Fruit fly (Drosophila melanogaster) whole organism, adult: ENCODE measurements around the gene Or24a.

ENCODE experiments used
- CG11617 ChIP-seq: fragments of 200-800 bp; sonication (Bioruptor generic); optimal IDR thresholded peaks from 2 replicates; lab custom pipeline; 2017; ENCODE audit warnings: mild to moderate bottlenecking, missing biosample characterization, missing genetic modification reagents, missing genetic modification characterization
- CG12768 ChIP-seq: fragments of 200-800 bp; sonication (Bioruptor generic); optimal IDR thresholded peaks from 2 replicates; lab custom pipeline; 2017; ENCODE audit warnings: missing biosample characterization, missing genetic modification characterization, mild to moderate bottlenecking, moderate library complexity, missing genetic modification reagents
- CG14711 ChIP-seq: fragments of 200-800 bp; sonication (Bioruptor generic); optimal IDR thresholded peaks from 2 replicates; lab custom pipeline; 2018; ENCODE audit warnings: missing biosample characterization, mild to moderate bottlenecking, missing genetic modification characterization, moderate library complexity
- CG1620 ChIP-seq: fragments of 200-800 bp; sonication (Bioruptor generic); optimal IDR thresholded peaks from 2 replicates; lab custom pipeline; 2016; ENCODE audit warnings: missing biosample characterization, missing genetic modification characterization
- CG33017 ChIP-seq: fragments of 200-800 bp; sonication (Bioruptor generic); optimal IDR thresholded peaks from 2 replicates; lab custom pipeline; 2018; ENCODE audit warnings: missing biosample characterization, mild to moderate bottlenecking, missing genetic modification characterization, moderate library complexity
- CG5204 ChIP-seq: fragments of 200-800 bp; sonication (Bioruptor generic); optimal IDR thresholded peaks from 2 replicates; lab custom pipeline; 2016; ENCODE audit warnings: missing biosample characterization, missing genetic modification characterization
- CG7045 ChIP-seq: fragments of 200-800 bp; sonication (Bioruptor generic); optimal IDR thresholded peaks from 2 replicates; lab custom pipeline; 2017; ENCODE audit warnings: missing biosample characterization, mild to moderate bottlenecking, missing genetic modification characterization
- CG7101 ChIP-seq: fragments of 200-800 bp; sonication (Bioruptor generic); optimal IDR thresholded peaks from 2 replicates; lab custom pipeline; 2018; ENCODE audit warnings: missing biosample characterization, mild to moderate bottlenecking, missing genetic modification characterization, moderate library complexity
- Clk ChIP-seq: fragments of 200-800 bp; sonication (Bioruptor generic); optimal IDR thresholded peaks from 2 replicates; lab custom pipeline; 2017; ENCODE audit warnings: missing biosample characterization, missing genetic modification characterization
- Crg-1 ChIP-seq: fragments of 200-800 bp; sonication (Bioruptor generic); optimal IDR thresholded peaks from 2 replicates; lab custom pipeline; 2016; ENCODE audit warnings: missing biosample characterization, missing genetic modification characterization
- Hr96 ChIP-seq: fragments of 200-800 bp; sonication (Bioruptor generic); optimal IDR thresholded peaks from 2 replicates; lab custom pipeline; 2016; ENCODE audit warnings: missing biosample characterization, missing genetic modification characterization
- Mnt ChIP-seq: fragments of 200-800 bp; sonication (Bioruptor generic); optimal IDR thresholded peaks from 2 replicates; lab custom pipeline; 2016; ENCODE audit warnings: missing biosample characterization, mild to moderate bottlenecking, missing genetic modification characterization
- bab1 ChIP-seq: fragments of 200-800 bp; sonication (Bioruptor generic); optimal IDR thresholded peaks from 3 replicates; lab custom pipeline; 2019; ENCODE audit warnings: missing biosample characterization, mild to moderate bottlenecking, missing genetic modification characterization, moderate library complexity
- cic ChIP-seq: fragments of 200-800 bp; sonication (Bioruptor generic); optimal IDR thresholded peaks from 2 replicates; lab custom pipeline; 2017; ENCODE audit warnings: missing biosample characterization, mild to moderate bottlenecking, missing genetic modification characterization, moderate library complexity
- cnc ChIP-seq, 2 experiments: fragments of >200 bp; optimal IDR thresholded peaks; 2 replicates each; lab custom pipeline; 2017
- kay ChIP-seq: fragments of 200-800 bp; sonication (Bioruptor generic); peaks from one replicate; lab custom pipeline; 2016; ENCODE audit warnings: missing biosample characterization, missing genetic modification characterization, borderline replicate concordance
- ovo ChIP-seq: fragments of 200-800 bp; sonication (Bioruptor generic); optimal IDR thresholded peaks from 2 replicates; lab custom pipeline; 2016; ENCODE audit warnings: missing biosample characterization, missing genetic modification characterization
- pad ChIP-seq: fragments of 200-800 bp; sonication (Bioruptor generic); optimal IDR thresholded peaks from 3 replicates; lab custom pipeline; 2017; ENCODE audit warnings: missing biosample characterization, missing genetic modification characterization, mild to moderate bottlenecking, moderate library complexity, missing genetic modification reagents
- tj ChIP-seq: fragments of 200-800 bp; sonication (Bioruptor generic); optimal IDR thresholded peaks from 3 replicates; lab custom pipeline; 2017; ENCODE audit warnings: missing biosample characterization, mild to moderate bottlenecking, missing genetic modification characterization, moderate library complexity
- toe ChIP-seq: fragments of 200-800 bp; sonication (Bioruptor generic); optimal IDR thresholded peaks from 2 replicates; lab custom pipeline; 2016; ENCODE audit warnings: missing biosample characterization, missing genetic modification characterization

Gene Or24a

DNA sequence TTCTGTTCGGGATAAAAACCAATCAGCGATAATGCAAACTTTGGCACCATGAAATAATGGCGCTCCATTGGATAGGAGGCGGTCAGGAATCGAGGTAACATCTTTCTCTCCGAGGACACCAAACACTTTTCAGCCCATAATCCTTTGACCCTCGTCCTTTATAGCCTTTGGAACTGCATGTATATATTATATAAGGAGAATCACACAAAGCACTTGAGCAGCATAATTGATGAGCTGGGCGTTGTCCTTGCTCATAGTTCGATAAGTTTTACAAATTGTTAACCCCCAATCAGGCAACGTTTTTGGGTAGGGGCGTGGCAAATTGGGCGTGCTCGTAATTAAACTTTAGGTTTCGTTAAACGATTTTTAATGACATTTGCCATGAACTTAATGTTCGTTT is at the start of gene Or24a:
Or24a (minus strand) TSS at position 101 of the 400 bp plus-strand sequence.
- no peak for TF ChIP-seq tj
- no peak for TF ChIP-seq bab1 (GFP tag; lab: Kevin White, UChicago)
- TF ChIP-seq CG7045 = no peak
- TF ChIP-seq Hr96 (GFP tag; lab: Kevin White, UChicago) = no peak
- no peak for TF ChIP-seq CG1620 (GFP tag; lab: Kevin White, UChicago)
- TF ChIP-seq pad (GFP tag; lab: Kevin White, UChicago) = no peak
- TF ChIP-seq CG7101 (tag; lab: Kevin White, UChicago) = no peak
- no peak for TF ChIP-seq CG14711 (tag; lab: Kevin White, UChicago)
- no peak for TF ChIP-seq CG33017 (tag; lab: Kevin White, UChicago)
- no peak for TF ChIP-seq ovo (GFP tag; lab: Kevin White, UChicago)
- no peak for TF ChIP-seq Clk (GFP tag; lab: Kevin White, UChicago)
- no peak for TF ChIP-seq Crg-1 (GFP tag; lab: Kevin White, UChicago)
- no peak for TF ChIP-seq CG11617 (GFP tag; lab: Kevin White, UChicago)
- no peak for TF ChIP-seq toe (GFP tag; lab: Kevin White, UChicago)
- no peak for TF ChIP-seq CG5204 (GFP tag; lab: Kevin White, UChicago)
- TF ChIP-seq cic (GFP tag; lab: Kevin White, UChicago) = no peak
- no peak for TF ChIP-seq cnc (optimal IDR thresholded peaks at IDR 0.05; lab: Kevin White, UChicago)
- no peak for TF ChIP-seq Mnt (GFP tag; lab: Kevin White, UChicago)

- TF ChIP-seq Crg-1 (GFP tag; lab: Kevin White, UChicago) (no peak), CG7045 (no peak), tj (no peak), ovo (GFP tag; lab: Kevin White, UChicago) (no peak), cnc (optimal IDR thresholded peaks at IDR 0.05; lab: Kevin White, UChicago) (no peak), CG12768 (no peak), CG14711 (tag; lab: Kevin White, UChicago) (no peak), Mnt (GFP tag; lab: Kevin White, UChicago) (no peak), CG5204 (GFP tag; lab: Kevin White, UChicago) (no peak), CG11617 (GFP tag; lab: Kevin White, UChicago) (no peak), CG1620 (GFP tag; lab: Kevin White, UChicago) (no peak)
Measured at dm6 chr2L:4211335-4211753, 45.4 kb upstream of the Or24a start.

dm6 chr2L:4197913-4198319 is 32.0 kb upstream of the Or24a start, which contains the start of gene Naprt:
TSS of gene Naprt (minus strand) at chr2L:4198071.
- TF ChIP-seq CG14711 (tag; lab: Kevin White, UChicago) (no peak), CG5204 (GFP tag; lab: Kevin White, UChicago) (no peak), cnc (optimal IDR thresholded peaks at IDR 0.05; lab: Kevin White, UChicago) (no peak), pad (GFP tag; lab: Kevin White, UChicago) (peak; percentile 34), cic (GFP tag; lab: Kevin White, UChicago) (peak; percentile 82), Crg-1 (GFP tag; lab: Kevin White, UChicago) (no peak), toe (GFP tag; lab: Kevin White, UChicago) (peak; percentile 41), CG12768 (peak; percentile 17), tj (peak; percentile 5), CG1620 (GFP tag; lab: Kevin White, UChicago) (peak; percentile 4), Mnt (GFP tag; lab: Kevin White, UChicago) (no peak), kay (GFP tag; lab: Kevin White, UChicago) (peak; percentile 34), bab1 (GFP tag; lab: Kevin White, UChicago) (no peak)

DNA sequence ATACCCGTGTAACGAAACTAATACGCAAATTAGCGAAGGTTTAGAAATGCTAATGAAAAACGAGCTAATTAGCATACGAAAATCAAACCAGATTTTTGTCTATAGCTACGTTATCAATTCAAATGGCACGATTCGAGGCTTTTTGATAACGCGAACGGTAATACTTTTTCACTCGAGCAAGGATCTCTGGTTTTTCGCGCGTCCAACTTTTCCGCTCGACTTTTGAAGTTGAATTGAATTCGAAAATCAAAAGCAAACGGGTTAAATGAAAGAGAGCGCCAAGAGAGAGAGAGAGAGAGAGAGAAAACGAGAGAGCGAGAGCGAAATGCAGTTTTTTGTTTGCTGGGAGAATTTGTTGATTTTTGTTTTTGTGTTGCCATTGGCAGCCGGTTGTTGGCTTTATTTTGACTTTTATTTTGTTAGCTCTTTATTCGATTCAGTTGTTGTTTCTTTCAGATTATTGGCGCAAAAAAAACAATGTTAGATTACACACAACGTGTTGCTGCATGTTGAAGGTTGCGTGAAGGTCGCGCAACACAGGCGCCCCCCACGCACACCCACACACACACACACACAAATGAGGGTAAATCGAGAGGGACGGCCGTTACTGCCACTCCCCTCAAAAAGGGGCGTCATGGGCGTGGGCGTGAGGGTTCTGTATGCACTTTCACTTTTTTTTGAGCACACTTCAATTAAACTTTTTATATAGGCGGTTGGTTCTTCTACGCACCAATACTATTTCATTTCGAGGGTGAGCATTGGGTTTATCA is 31.4 kb upstream of the Or24a start:
- TF ChIP-seq CG11617 (GFP tag; lab: Kevin White, UChicago) (peak; percentile 32), Hr96 (GFP tag; lab: Kevin White, UChicago) (no peak), Clk (GFP tag; lab: Kevin White, UChicago) (peak; percentile 28), CG33017 (tag; lab: Kevin White, UChicago) (no peak), cnc (optimal IDR thresholded peaks at IDR 0.05; lab: Kevin White, UChicago) (no peak), Crg-1 (GFP tag; lab: Kevin White, UChicago) (no peak), ovo (GFP tag; lab: Kevin White, UChicago) (no peak), CG7101 (tag; lab: Kevin White, UChicago) (no peak), kay (GFP tag; lab: Kevin White, UChicago) (no peak), toe (GFP tag; lab: Kevin White, UChicago) (no peak), CG1620 (GFP tag; lab: Kevin White, UChicago) (no peak), tj (no peak), CG7045 (peak; percentile 37), cic (GFP tag; lab: Kevin White, UChicago) (no peak), bab1 (GFP tag; lab: Kevin White, UChicago) (no peak), CG12768 (no peak), CG14711 (tag; lab: Kevin White, UChicago) (no peak), Mnt (GFP tag; lab: Kevin White, UChicago) (peak; percentile 22), pad (GFP tag; lab: Kevin White, UChicago) (peak; percentile 77), CG5204 (GFP tag; lab: Kevin White, UChicago) (peak; percentile 21)

DNA sequence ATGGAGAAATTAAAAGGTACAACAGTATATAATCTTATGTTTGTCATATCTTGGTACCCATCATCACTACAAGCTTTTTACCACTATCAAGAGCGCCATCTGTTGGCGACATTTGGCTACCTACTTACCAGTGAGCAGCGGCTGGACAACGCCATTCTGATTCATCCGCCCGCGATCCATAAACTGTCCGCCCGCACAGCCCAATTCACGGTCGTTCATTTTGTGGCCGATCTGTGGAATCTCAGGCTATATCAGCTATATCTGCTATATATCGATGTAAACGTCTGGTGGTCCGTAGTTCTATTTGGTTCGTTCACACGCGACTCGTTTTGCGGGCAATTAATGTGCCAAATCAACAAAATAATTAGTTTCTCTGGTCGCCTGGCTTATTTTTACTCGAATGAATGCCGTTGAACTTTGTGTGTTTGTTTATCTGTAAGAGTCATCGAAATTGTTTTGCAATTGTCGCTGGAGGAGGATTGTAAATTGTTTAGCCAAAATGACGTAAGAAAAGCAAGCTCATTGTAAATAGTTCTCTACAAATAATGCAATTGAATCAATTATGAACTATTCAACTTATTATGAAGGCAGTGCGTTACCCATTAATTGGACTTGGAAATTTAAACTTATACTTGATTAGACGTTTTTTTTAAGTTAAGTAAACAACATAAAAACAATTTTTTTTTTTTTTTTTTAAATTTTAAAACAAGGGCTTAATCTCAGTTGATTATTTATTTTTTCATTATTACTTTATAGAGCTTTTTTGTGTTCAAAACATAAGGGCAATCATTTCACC is 30.6 kb upstream of the Or24a start:
- no peak for TF ChIP-seq pad (GFP tag; lab: Kevin White, UChicago)
- peak; percentile 81 for TF ChIP-seq tj
- peak; percentile 13 for TF ChIP-seq CG14711 (tag; lab: Kevin White, UChicago)
- no peak for TF ChIP-seq CG11617 (GFP tag; lab: Kevin White, UChicago)
- TF ChIP-seq kay (GFP tag; lab: Kevin White, UChicago) = peak; percentile 95
- peak; percentile 24 for TF ChIP-seq cic (GFP tag; lab: Kevin White, UChicago)
- TF ChIP-seq Clk (GFP tag; lab: Kevin White, UChicago) = no peak
- TF ChIP-seq CG33017 (tag; lab: Kevin White, UChicago) = peak; percentile 15
- TF ChIP-seq CG1620 (GFP tag; lab: Kevin White, UChicago) = no peak
